Worm (Caenorhabditis elegans) whole organism, mixed stage, embryonic: ENCODE data around the gene F15H10.7.

Experiments
- blmp-1 ChIP-seq: fragments of 150-350 bp; optimal IDR thresholded peaks from 2 replicates; lab custom pipeline; 2014; ENCODE audit warnings: missing biosample characterization, missing genetic modification characterization
- ceh-43 ChIP-seq: fragments of 200-800 bp; sonication (Bioruptor generic); optimal IDR thresholded peaks from 2 replicates; lab custom pipeline; 2018; ENCODE audit warnings: mild to moderate bottlenecking, missing genetic modification characterization, moderate library complexity, missing compliant biosample characterization
- ces-1 ChIP-seq: fragments of 150-350 bp; optimal IDR thresholded peaks from 2 replicates; lab custom pipeline; 2014; ENCODE audit warnings: missing biosample characterization, missing genetic modification reagents, missing genetic modification characterization
- lsy-2 ChIP-seq: fragments of 150-350 bp; optimal IDR thresholded peaks from 2 replicates; lab custom pipeline; 2014; ENCODE audit warnings: missing biosample characterization, missing genetic modification characterization
- nhr-12 ChIP-seq: fragments of 150-350 bp; optimal IDR thresholded peaks from 2 replicates; lab custom pipeline; 2014; ENCODE audit warnings: missing biosample characterization, missing genetic modification characterization
- pha-4 ChIP-seq: fragments of 150-350 bp; optimal IDR thresholded peaks from 2 replicates; lab custom pipeline; 2018; ENCODE audit warnings: missing biosample characterization, missing genetic modification reagents, missing genetic modification characterization
- sem-2 ChIP-seq: fragments of 200-800 bp; sonication (Bioruptor generic); optimal IDR thresholded peaks from 2 replicates; lab custom pipeline; 2018; ENCODE audit warnings: mild to moderate bottlenecking, missing genetic modification characterization, missing compliant biosample characterization
- unc-62 ChIP-seq: fragments of 150-350 bp; optimal IDR thresholded peaks from 2 replicates; lab custom pipeline; 2014; ENCODE audit warnings: missing biosample characterization, missing genetic modification reagents, missing genetic modification characterization

DNA sequence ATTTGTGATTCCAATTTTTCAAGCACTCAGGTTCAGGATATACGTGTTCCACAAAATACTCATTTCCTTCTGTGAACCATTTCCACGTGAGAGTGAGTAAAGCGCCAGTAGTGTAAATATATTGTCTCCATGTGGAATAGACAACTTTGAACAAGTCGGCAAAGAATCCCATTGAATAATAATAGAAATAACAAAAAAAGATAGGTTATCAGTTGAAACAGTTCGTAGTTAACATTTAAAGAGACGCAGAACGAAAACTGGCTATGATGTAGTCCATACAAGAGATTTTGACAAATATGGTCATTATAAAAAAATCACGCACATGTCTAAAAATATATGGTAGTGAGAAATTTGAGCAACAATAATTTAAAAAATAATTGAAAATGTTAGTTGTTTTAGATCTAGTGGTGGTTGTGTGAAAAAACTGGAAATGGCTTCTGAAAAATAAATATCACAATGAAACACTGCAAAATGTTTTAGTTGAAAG, 48.7 kb downstream of the F15H10.7 start, which contains the start of gene ceeh-2:
- no peak for TF ChIP-seq pha-4 (tag; lab: Kevin White, UChicago)
- TF ChIP-seq blmp-1 (tag; lab: Kevin White, UChicago) = no peak
- TF ChIP-seq unc-62 (GFP tag; lab: Kevin White, UChicago) = no peak
- no peak for TF ChIP-seq ceh-43
- TF ChIP-seq nhr-12 (tag; lab: Kevin White, UChicago) = no peak
- TF ChIP-seq ces-1 (GFP tag; lab: Kevin White, UChicago) = no peak
- no peak for TF ChIP-seq lsy-2 (tag; lab: Kevin White, UChicago)
- TF ChIP-seq sem-2 (GFP tag; lab: Kevin White, UChicago) = no peak
